ENCODE assay signal across 2 fruit fly cellular contexts in genomic region chr3R:11469745-11470144, dm6.
TF ChIP-seq lines count a peak whose summit lies in the region.

No protein-coding gene starts in this region.

TF ChIP-seq in whole organism, embryonic, 481 proteins besides CTCF, POLR2A, EP300 and RAD21 (continued from another document):
- TF ChIP-seq CG30020 (tag; optimal IDR thresholded peaks at IDR 0.05; lab: Kevin White, UChicago), result no peak
- peak; percentile 35; the same call in 1 of the 3 replicates for TF ChIP-seq row (GFP tag; IDR thresholded peaks at IDR 0.05; lab: Robert Waterston, UW)
- peak; percentile 2 for TF ChIP-seq CG7839 (tag; optimal IDR thresholded peaks at IDR 0.05; lab: Kevin White, UChicago)
- TF ChIP-seq CG2678 (tag; optimal IDR thresholded peaks at IDR 0.05; lab: Kevin White, UChicago), result peak; percentile 43
- no peak for TF ChIP-seq CG3281 (GFP tag; optimal IDR thresholded peaks at IDR 0.05; lab: Kevin White, UChicago)
- no peak for TF ChIP-seq CG7963 (GFP tag; IDR thresholded peaks at IDR 0.05; lab: Robert Waterston, UW; ENCODE audit: partially characterized antibody)
TF ChIP-seq in whole organism, embryonic: peak in this region for 18.

TF ChIP-seq in whole organism, prepupa, 60 proteins besides CTCF, POLR2A, EP300 and RAD21 (continued from another document):
- peak; percentile 0 for TF ChIP-seq CG4318 (GFP tag; optimal IDR thresholded peaks at IDR 0.05; lab: Kevin White, UChicago)
